Worm (Caenorhabditis elegans): ENCODE measurements around the gene C13A2.6.

DNA sequence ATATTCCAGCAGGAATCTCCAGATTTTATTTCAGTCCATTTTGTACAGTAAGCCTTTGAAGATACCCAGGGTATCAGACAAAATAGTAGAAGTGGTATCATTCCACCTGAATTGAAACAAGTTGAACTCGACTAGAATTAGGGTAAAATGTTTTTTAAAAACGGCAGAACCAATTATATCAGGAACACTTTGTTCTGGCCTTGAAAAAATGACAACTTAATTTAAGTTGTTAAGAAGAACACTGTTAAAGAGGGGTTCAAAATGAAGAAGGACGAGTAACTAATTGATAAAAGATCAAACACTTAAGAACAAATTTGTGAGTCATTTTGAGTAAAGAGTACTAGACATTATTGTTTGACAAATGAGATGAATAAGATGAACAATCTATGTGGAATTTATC is 51.4 kb downstream of the C13A2.6 start, which contains the start of gene lmd-4:
- TF ChIP-seq ama-1 (optimal IDR thresholded peaks at IDR 0.05) (no peak), ceh-13 (GFP tag; optimal IDR thresholded peaks at IDR 0.05) (no peak), sea-1 (GFP tag; conservative IDR thresholded peaks at IDR 0.05) (no peak)
